Worm (Caenorhabditis elegans): ENCODE measurements around the gene lips-17.

Gene lips-17

DNA sequence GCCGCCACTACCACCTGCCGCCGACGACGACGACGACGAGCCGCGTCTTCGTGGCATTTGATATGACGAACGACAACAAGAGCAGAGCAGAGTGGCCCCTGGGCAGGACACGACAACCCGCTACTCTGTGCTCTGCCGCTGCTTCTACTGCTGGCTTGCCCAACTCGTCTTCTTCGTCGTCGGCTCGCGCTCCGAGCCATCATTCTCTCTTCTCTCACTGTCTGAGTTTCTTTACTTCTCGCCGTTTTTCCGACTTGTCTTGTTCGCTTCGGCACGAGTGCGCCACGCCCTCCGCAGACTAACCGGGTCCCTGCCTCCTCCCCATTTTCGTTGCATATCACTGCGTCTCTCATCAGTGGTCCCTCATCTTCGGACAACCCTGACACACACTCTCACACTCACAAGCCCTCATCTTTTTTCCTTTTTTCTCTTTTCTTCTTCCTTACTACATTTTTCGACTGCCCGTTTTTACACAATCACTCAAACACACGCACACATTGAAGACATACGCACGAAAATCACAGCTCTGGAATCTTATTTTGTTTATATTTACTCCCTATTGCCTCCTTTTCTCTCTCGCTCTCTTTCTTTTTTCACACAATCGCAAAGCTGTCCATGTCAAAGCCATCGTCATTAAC is 34.1 kb downstream of the lips-17 start:
- TF ChIP-seq snpc-4 (tag; optimal IDR thresholded peaks at IDR 0.05) (peak; percentile 38), tbx-2 (tag; optimal IDR thresholded peaks at IDR 0.05) (peak; percentile 9), skn-1 (tag; optimal IDR thresholded peaks at IDR 0.05) (peak; percentile 35), fkh-2 (tag; optimal IDR thresholded peaks at IDR 0.05) (no peak), lsy-12 (tag; optimal IDR thresholded peaks at IDR 0.05) (no peak), egl-5 (tag; optimal IDR thresholded peaks at IDR 0.05) (peak; percentile 67), ztf-11 (tag; optimal IDR thresholded peaks at IDR 0.05) (no peak), lin-15B (tag; optimal IDR thresholded peaks at IDR 0.05) (peak; percentile 8), eor-1 (tag; optimal IDR thresholded peaks at IDR 0.05) (no peak), pha-4 (tag; optimal IDR thresholded peaks at IDR 0.05) (no peak), unc-62 (GFP tag; optimal IDR thresholded peaks at IDR 0.05) (peak; percentile 84), hmg-11 (tag; optimal IDR thresholded peaks at IDR 0.05) (peak; percentile 82), ceh-28 (tag; optimal IDR thresholded peaks at IDR 0.05) (peak; percentile 11), ceh-16 (tag; optimal IDR thresholded peaks at IDR 0.05) (no peak), mdl-1 (tag; optimal IDR thresholded peaks at IDR 0.05) (peak; percentile 62), nhr-67 (tag; optimal IDR thresholded peaks at IDR 0.05) (no peak), fkh-10 (GFP tag; optimal IDR thresholded peaks at IDR 0.05) (peak; percentile 73), nfya-1 (tag; optimal IDR thresholded peaks at IDR 0.05; ENCODE audit: insufficient read depth) (peak; percentile 88), lin-39 (tag; optimal IDR thresholded peaks at IDR 0.05) (peak; percentile 91), elt-3 (tag; optimal IDR thresholded peaks at IDR 0.05) (no peak), ZK546.5 (tag; optimal IDR thresholded peaks at IDR 0.05) (no peak), nhr-11 (tag; optimal IDR thresholded peaks at IDR 0.05) (peak; percentile 60)

ce11 chrII:7643214-7643613 is 35.2 kb downstream of the lips-17 start:
- no peak for TF ChIP-seq snpc-4 (tag; optimal IDR thresholded peaks at IDR 0.05)
- no peak for TF ChIP-seq nhr-25 (tag; optimal IDR thresholded peaks at IDR 0.05)
- TF ChIP-seq hmg-11 (tag; optimal IDR thresholded peaks at IDR 0.05): no peak
- no peak for TF ChIP-seq egl-27 (tag; optimal IDR thresholded peaks at IDR 0.05)
- TF ChIP-seq fkh-10 (GFP tag; optimal IDR thresholded peaks at IDR 0.05): no peak
- TF ChIP-seq aly-2 (tag; optimal IDR thresholded peaks at IDR 0.05): no peak
- peak; percentile 36 for TF ChIP-seq ama-1 (optimal IDR thresholded peaks at IDR 0.05)
- TF ChIP-seq ztf-4 (tag; optimal IDR thresholded peaks at IDR 0.05): no peak

ce11 chrII:7651171-7651570 is 43.1 kb downstream of the lips-17 start, which contains the start of gene pde-4:
TSS of gene pde-4 (minus strand) at chrII:7651246.
- TF ChIP-seq lsy-12 (tag; optimal IDR thresholded peaks at IDR 0.05): no peak
- TF ChIP-seq egl-5 (tag; optimal IDR thresholded peaks at IDR 0.05): peak; percentile 66
- TF ChIP-seq nhr-237 (tag; optimal IDR thresholded peaks at IDR 0.05): no peak
- TF ChIP-seq unc-39 (tag; optimal IDR thresholded peaks at IDR 0.05): no peak

Measured in whole organism, L3 larva.